Fruit fly (Drosophila melanogaster): Measurements from ENCODE around the gene heca.

The heca gene

dm6 chr3R:30265420-30265819 is 12.3 kb upstream of the heca start (continued):
- peak; percentile 84 for TF ChIP-seq dac (GFP tag; optimal IDR thresholded peaks at IDR 0.05)
- peak; percentile 84 for TF ChIP-seq lz (GFP tag; optimal IDR thresholded peaks at IDR 0.05)
- peak; percentile 96 for TF ChIP-seq CG10669 (GFP tag; optimal IDR thresholded peaks at IDR 0.05)
- TF ChIP-seq Sox15 (GFP tag; optimal IDR thresholded peaks at IDR 0.05) = peak; percentile 72
- TF ChIP-seq topi (GFP tag; optimal IDR thresholded peaks at IDR 0.05) = peak; percentile 83
- TF ChIP-seq Eip78C (GFP tag) = peak; percentile 98
- TF ChIP-seq Eip75B (GFP tag; optimal IDR thresholded peaks at IDR 0.05) = peak; percentile 92
- peak; percentile 71 for TF ChIP-seq CG11902 (GFP tag; optimal IDR thresholded peaks at IDR 0.05)
- peak; percentile 97 for TF ChIP-seq CG3032 (tag; optimal IDR thresholded peaks at IDR 0.05)
- TF ChIP-seq CG6792 (GFP tag; optimal IDR thresholded peaks at IDR 0.05) = peak; percentile 90
- TF ChIP-seq Hr39 (GFP tag; optimal IDR thresholded peaks at IDR 0.05) = peak; percentile 82
- peak; percentile 99 for TF ChIP-seq CG6163 (GFP tag; IDR thresholded peaks at IDR 0.05)
- TF ChIP-seq CG8319 (GFP tag; optimal IDR thresholded peaks at IDR 0.05) = peak; percentile 78
- TF ChIP-seq CG7368 (GFP tag; optimal IDR thresholded peaks at IDR 0.05) = peak; percentile 90
- TF ChIP-seq spab (GFP tag; optimal IDR thresholded peaks at IDR 0.05) = peak; percentile 94
- peak; percentile 96 for TF ChIP-seq OdsH (GFP tag; optimal IDR thresholded peaks at IDR 0.05)
- TF ChIP-seq net (GFP tag; optimal IDR thresholded peaks at IDR 0.05) = peak; percentile 95
- TF ChIP-seq fkh (GFP tag; optimal IDR thresholded peaks at IDR 0.05) = no peak

- TF ChIP-seq CG6163 (GFP tag; IDR thresholded peaks at IDR 0.05) = 0 out of 3 replicates have a peak, but pooled peaks have one; percentile 29
- no peak for TF ChIP-seq salr (GFP tag; optimal IDR thresholded peaks at IDR 0.05)
- peak; percentile 10 for TF ChIP-seq CG34406 (GFP tag; optimal IDR thresholded peaks at IDR 0.05)
- peak; percentile 27 for TF ChIP-seq CG11762 (GFP tag; optimal IDR thresholded peaks at IDR 0.05; ENCODE audit: insufficient read depth)
- TF ChIP-seq vri (GFP tag; optimal IDR thresholded peaks at IDR 0.05) = no peak
- peak; percentile 8 for TF ChIP-seq lz (GFP tag; optimal IDR thresholded peaks at IDR 0.05)
- peak; percentile 9 for TF ChIP-seq Ets96B (tag; optimal IDR thresholded peaks at IDR 0.05)
- peak; percentile 44 for TF ChIP-seq CG15336 (GFP tag; IDR thresholded peaks at IDR 0.05)
- TF ChIP-seq fd59A (GFP tag; optimal IDR thresholded peaks at IDR 0.05) = no peak
- TF ChIP-seq CG8632 (GFP tag; optimal IDR thresholded peaks at IDR 0.05) = peak; percentile 27
- peak; percentile 40 for TF ChIP-seq CG3919 (GFP tag; optimal IDR thresholded peaks at IDR 0.05)
- peak; percentile 25 for TF ChIP-seq Eip75B (GFP tag; optimal IDR thresholded peaks at IDR 0.05)
- peak; percentile 29 for TF ChIP-seq Sox14 (GFP tag; optimal IDR thresholded peaks at IDR 0.05)
- peak; percentile 4 for TF ChIP-seq CG6792 (GFP tag; optimal IDR thresholded peaks at IDR 0.05)
- TF ChIP-seq ss (GFP tag; optimal IDR thresholded peaks at IDR 0.05) = no peak
- TF ChIP-seq Hr38 (GFP tag; optimal IDR thresholded peaks at IDR 0.05) = no peak
- peak; percentile 31 for TF ChIP-seq CG8319 (GFP tag; optimal IDR thresholded peaks at IDR 0.05)
- TF ChIP-seq CG10631 (GFP tag; optimal IDR thresholded peaks at IDR 0.05) = peak; percentile 39
- no peak for TF ChIP-seq Gug (GFP tag; IDR thresholded peaks at IDR 0.05)
- peak; percentile 16 for TF ChIP-seq net (GFP tag; optimal IDR thresholded peaks at IDR 0.05)
- no peak for TF ChIP-seq fd85E (GFP tag; optimal IDR thresholded peaks at IDR 0.05)
- TF ChIP-seq CG16779 (tag; optimal IDR thresholded peaks at IDR 0.05) = no peak
- peak; percentile 47 for TF ChIP-seq esn (GFP tag; optimal IDR thresholded peaks at IDR 0.05)
- no peak for TF ChIP-seq CG8119 (GFP tag; IDR thresholded peaks at IDR 0.05)
- TF ChIP-seq Eip78C (GFP tag) = peak; percentile 78
- peak; percentile 13 for TF ChIP-seq Hr4 (GFP tag; optimal IDR thresholded peaks at IDR 0.05)
- TF ChIP-seq dac (GFP tag; optimal IDR thresholded peaks at IDR 0.05) = no peak
- TF ChIP-seq CG4318 (GFP tag; optimal IDR thresholded peaks at IDR 0.05) = no peak
- peak; percentile 33 for TF ChIP-seq acj6 (GFP tag; optimal IDR thresholded peaks at IDR 0.05)
- no peak for TF ChIP-seq CG6276 (GFP tag; optimal IDR thresholded peaks at IDR 0.05)
- TF ChIP-seq CG11294 (GFP tag; IDR thresholded peaks at IDR 0.05) = no peak
- TF ChIP-seq eg (GFP tag; IDR thresholded peaks at IDR 0.05) = no peak
- peak; percentile 12 for TF ChIP-seq achi (GFP tag; optimal IDR thresholded peaks at IDR 0.05)
- peak; percentile 9 for TF ChIP-seq Sox15 (GFP tag; optimal IDR thresholded peaks at IDR 0.05)
- TF ChIP-seq CG3032 (tag; optimal IDR thresholded peaks at IDR 0.05) = no peak
- no peak for TF ChIP-seq CG9139 (GFP tag; optimal IDR thresholded peaks at IDR 0.05)
- TF ChIP-seq CG1621 (tag; optimal IDR thresholded peaks at IDR 0.05) = no peak
- no peak for TF ChIP-seq CG6854 (GFP tag; optimal IDR thresholded peaks at IDR 0.05)
- peak; percentile 0 for TF ChIP-seq CG10669 (GFP tag; optimal IDR thresholded peaks at IDR 0.05)
- TF ChIP-seq Smox (GFP tag; optimal IDR thresholded peaks at IDR 0.05) = peak; percentile 35
- peak; percentile 18 for TF ChIP-seq Hr39 (GFP tag; optimal IDR thresholded peaks at IDR 0.05)
- peak; percentile 30 for TF ChIP-seq OdsH (GFP tag; optimal IDR thresholded peaks at IDR 0.05)
- peak; percentile 50 for TF ChIP-seq CG7368 (GFP tag; optimal IDR thresholded peaks at IDR 0.05)
- peak; percentile 38 for TF ChIP-seq CG32006 (GFP tag; optimal IDR thresholded peaks at IDR 0.05)
Measured at dm6 chr3R:30268733-30269132, 9.0 kb upstream of the heca start.

All from whole organism, prepupa.